Fruit fly (Drosophila melanogaster): Measurements from ENCODE around the gene CG9921.

The CG9921 gene

dm6 chrX:16350062-16350461 lies 16.7 kb upstream of the CG9921 start, which contains the start of gene sl (continued):
- TF ChIP-seq fd102C (GFP tag; optimal IDR thresholded peaks at IDR 0.05) (no peak), gcm2 (GFP tag; optimal IDR thresholded peaks at IDR 0.05) (no peak), CG10366 (GFP tag; IDR thresholded peaks at IDR 0.05) (no peak), crc (GFP tag; optimal IDR thresholded peaks at IDR 0.05) (no peak), Ptx1 (GFP tag; IDR thresholded peaks at IDR 0.05) (peak; percentile 29; the same call in 1 of the 2 replicates), YL-1 (GFP tag; optimal IDR thresholded peaks at IDR 0.05) (peak; percentile 57), salm (tag; optimal IDR thresholded peaks at IDR 0.05) (no peak), ftz-f1 (GFP tag; optimal IDR thresholded peaks at IDR 0.05) (no peak), dysf (GFP tag; IDR thresholded peaks at IDR 0.05) (no peak), CG13123 (GFP tag; optimal IDR thresholded peaks at IDR 0.05) (no peak), zf30C (GFP tag; optimal IDR thresholded peaks at IDR 0.05) (no peak), abd-A (tag; optimal IDR thresholded peaks at IDR 0.05) (no peak), Dfd (GFP tag; optimal IDR thresholded peaks at IDR 0.05) (no peak), Ets65A (GFP tag) (peak; percentile 46), Taf1 (GFP tag; IDR thresholded peaks at IDR 0.05) (no peak), H2.0 (GFP tag; IDR thresholded peaks at IDR 0.05) (no peak), Sox100B (GFP tag; optimal IDR thresholded peaks at IDR 0.05) (no peak), Jarid2 (GFP tag; optimal IDR thresholded peaks at IDR 0.05) (no peak), CG11398 (GFP tag; optimal IDR thresholded peaks at IDR 0.05) (no peak), Abd-B (GFP tag; optimal IDR thresholded peaks at IDR 0.05) (no peak), CG17802 (tag; optimal IDR thresholded peaks at IDR 0.05) (peak; percentile 93), inv (GFP tag; IDR thresholded peaks at IDR 0.05; ENCODE audit: partially characterized antibody) (no peak), corto (GFP tag; optimal IDR thresholded peaks at IDR 0.05) (no peak), CG8944 (GFP tag; optimal IDR thresholded peaks at IDR 0.05) (no peak), CG12219 (GFP tag; optimal IDR thresholded peaks at IDR 0.05) (no peak), CG7928 (GFP tag; optimal IDR thresholded peaks at IDR 0.05) (no peak), CG6765 (GFP tag; optimal IDR thresholded peaks at IDR 0.05) (no peak), dan (GFP tag; IDR thresholded peaks at IDR 0.05) (no peak), CG4404 (GFP tag; IDR thresholded peaks at IDR 0.05) (no peak), ken (GFP tag; IDR thresholded peaks at IDR 0.05) (no peak), ttk (GFP tag; IDR thresholded peaks at IDR 0.05) (no peak), Hand (GFP tag; optimal IDR thresholded peaks at IDR 0.05) (no peak), HmgZ (tag; optimal IDR thresholded peaks at IDR 0.05) (peak; percentile 36), ham (GFP tag; IDR thresholded peaks at IDR 0.05) (no peak), ssp (GFP tag; IDR thresholded peaks at IDR 0.05) (peak; percentile 95), sc (optimal IDR thresholded peaks at IDR 0.05) (no peak), sc (GFP tag; optimal IDR thresholded peaks at IDR 0.05) (no peak), sob (GFP tag; IDR thresholded peaks at IDR 0.05) (no peak), Camta (GFP tag; optimal IDR thresholded peaks at IDR 0.05) (peak; percentile 32), hth (optimal IDR thresholded peaks at IDR 0.05) (no peak), odd (GFP tag; optimal IDR thresholded peaks at IDR 0.05) (no peak), CG9609 (GFP tag; optimal IDR thresholded peaks at IDR 0.05) (no peak), CG32532 (GFP tag; IDR thresholded peaks at IDR 0.05) (no peak), zen (tag; optimal IDR thresholded peaks at IDR 0.05) (no peak), Dip3 (GFP tag; optimal IDR thresholded peaks at IDR 0.05) (no peak), toy (GFP tag; IDR thresholded peaks at IDR 0.05) (no peak), Mes4 (GFP tag; optimal IDR thresholded peaks at IDR 0.05) (no peak), Tbp (GFP tag; optimal IDR thresholded peaks at IDR 0.05) (no peak), Oli (tag; optimal IDR thresholded peaks at IDR 0.05) (no peak), CG11696 (GFP tag; IDR thresholded peaks at IDR 0.05) (no peak), CG9817 (tag; optimal IDR thresholded peaks at IDR 0.05) (no peak), CG3847 (GFP tag; IDR thresholded peaks at IDR 0.05) (no peak; the same call in 1 of the 2 replicates), CG2889 (GFP tag; IDR thresholded peaks at IDR 0.05) (no peak), Hr3 (GFP tag; optimal IDR thresholded peaks at IDR 0.05) (no peak)
